Fruit fly (Drosophila melanogaster): Measurements from ENCODE around the gene Mst84Db.

The Mst84Db gene

DNA sequence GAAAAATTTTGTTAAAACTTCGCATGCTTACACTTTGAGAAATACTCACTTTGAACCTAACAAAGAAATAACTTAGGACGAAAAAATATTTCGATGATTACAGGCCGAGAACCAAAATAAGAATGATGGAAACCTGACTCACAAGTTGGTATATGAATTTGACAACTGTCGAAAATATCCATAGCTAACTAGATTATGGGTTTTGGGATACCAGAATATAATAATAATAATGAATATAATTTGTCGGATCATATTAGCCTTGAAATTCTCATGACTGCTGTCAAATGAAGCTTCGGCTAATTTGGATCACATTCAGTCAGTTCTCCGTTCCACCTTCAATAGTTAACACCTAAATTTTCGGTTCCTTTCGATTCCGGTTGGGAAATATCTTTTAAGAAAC, at the start of gene Mst84Db, which contains the start of gene Mst84Da:
Gene Mst84Db (minus strand): TSS at position 101 of the 400 bp plus-strand sequence.
Gene Mst84Da (plus strand): TSS at position 324 of the 400 bp plus-strand sequence.
- TF ChIP-seq CG5204 (GFP tag; optimal IDR thresholded peaks at IDR 0.05) = no peak
- TF ChIP-seq Crg-1 (GFP tag; optimal IDR thresholded peaks at IDR 0.05) = no peak
- TF ChIP-seq pad (GFP tag; optimal IDR thresholded peaks at IDR 0.05) = no peak
- no peak for TF ChIP-seq kay (GFP tag; ENCODE audit: borderline replicate concordance)
- no peak for TF ChIP-seq ovo (GFP tag; optimal IDR thresholded peaks at IDR 0.05)
- no peak for TF ChIP-seq tj (GFP tag; optimal IDR thresholded peaks at IDR 0.05)
- no peak for TF ChIP-seq Hr96 (GFP tag; optimal IDR thresholded peaks at IDR 0.05)

DNA sequence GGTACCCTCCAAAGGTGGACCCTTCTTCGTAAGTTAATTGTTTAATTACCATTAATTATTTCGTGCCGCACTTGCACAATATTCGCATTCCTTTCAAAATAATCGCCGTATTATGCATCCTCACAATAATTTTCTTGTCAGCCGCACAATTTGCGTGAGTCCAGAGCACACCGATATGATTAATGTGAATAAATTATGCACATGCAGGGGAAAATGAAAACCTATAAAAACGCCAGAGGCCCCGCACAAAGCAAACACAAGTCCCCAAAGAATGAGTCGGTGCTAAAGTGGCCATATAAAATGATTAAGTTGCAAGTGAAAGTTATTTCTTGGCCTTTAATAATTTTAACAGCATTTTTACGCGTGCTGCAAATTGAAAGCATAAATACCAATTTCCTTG, 41.1 kb upstream of the Mst84Db start, which contains the start of gene Ir84a:
Gene Ir84a (plus strand): TSS at position 301 of the 400 bp plus-strand sequence.
- no peak for TF ChIP-seq toe (GFP tag; optimal IDR thresholded peaks at IDR 0.05)
- no peak for TF ChIP-seq CG1620 (GFP tag; optimal IDR thresholded peaks at IDR 0.05)
- TF ChIP-seq CG12768 (GFP tag; optimal IDR thresholded peaks at IDR 0.05) = no peak
- no peak for TF ChIP-seq CG7045 (GFP tag; optimal IDR thresholded peaks at IDR 0.05)
- no peak for TF ChIP-seq kay (GFP tag; ENCODE audit: borderline replicate concordance)
- no peak for TF ChIP-seq tj (GFP tag; optimal IDR thresholded peaks at IDR 0.05)
- no peak for TF ChIP-seq cnc (optimal IDR thresholded peaks at IDR 0.05)
- TF ChIP-seq CG14711 (tag; optimal IDR thresholded peaks at IDR 0.05) = no peak
- TF ChIP-seq ovo (GFP tag; optimal IDR thresholded peaks at IDR 0.05) = no peak
- no peak for TF ChIP-seq CG33017 (tag; optimal IDR thresholded peaks at IDR 0.05)
- no peak for TF ChIP-seq CG5204 (GFP tag; optimal IDR thresholded peaks at IDR 0.05)
- TF ChIP-seq CG7101 (tag; optimal IDR thresholded peaks at IDR 0.05) = no peak
- TF ChIP-seq CG11617 (GFP tag; optimal IDR thresholded peaks at IDR 0.05) = no peak
- TF ChIP-seq Clk (GFP tag; optimal IDR thresholded peaks at IDR 0.05) = no peak
- TF ChIP-seq pad (GFP tag; optimal IDR thresholded peaks at IDR 0.05) = no peak
- TF ChIP-seq Crg-1 (GFP tag; optimal IDR thresholded peaks at IDR 0.05) = no peak

DNA sequence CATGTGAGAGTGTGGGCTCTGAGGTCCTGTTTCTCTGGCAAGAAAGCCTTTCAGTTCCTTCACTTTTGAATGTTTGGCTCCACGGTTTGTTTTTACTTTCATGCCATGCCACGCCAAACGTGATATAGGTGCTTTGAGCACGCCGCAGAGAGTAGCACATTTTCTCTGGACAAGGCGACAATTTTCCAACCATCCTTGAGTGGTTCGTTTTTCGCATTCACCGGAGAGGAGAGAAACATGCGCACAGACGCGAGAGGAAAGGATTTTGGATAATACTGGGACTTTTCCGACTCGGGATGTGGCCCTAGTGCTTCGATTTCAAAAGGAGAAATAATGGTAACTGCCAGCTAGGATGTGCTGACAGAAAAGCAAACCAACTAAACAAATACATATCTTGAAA, 28.6 kb upstream of the Mst84Db start:
- TF ChIP-seq CG12768 (GFP tag; optimal IDR thresholded peaks at IDR 0.05) = no peak
- TF ChIP-seq Mnt (GFP tag; optimal IDR thresholded peaks at IDR 0.05) = no peak
- TF ChIP-seq pad (GFP tag; optimal IDR thresholded peaks at IDR 0.05) = peak; percentile 77
- no peak for TF ChIP-seq CG11617 (GFP tag; optimal IDR thresholded peaks at IDR 0.05)

DNA sequence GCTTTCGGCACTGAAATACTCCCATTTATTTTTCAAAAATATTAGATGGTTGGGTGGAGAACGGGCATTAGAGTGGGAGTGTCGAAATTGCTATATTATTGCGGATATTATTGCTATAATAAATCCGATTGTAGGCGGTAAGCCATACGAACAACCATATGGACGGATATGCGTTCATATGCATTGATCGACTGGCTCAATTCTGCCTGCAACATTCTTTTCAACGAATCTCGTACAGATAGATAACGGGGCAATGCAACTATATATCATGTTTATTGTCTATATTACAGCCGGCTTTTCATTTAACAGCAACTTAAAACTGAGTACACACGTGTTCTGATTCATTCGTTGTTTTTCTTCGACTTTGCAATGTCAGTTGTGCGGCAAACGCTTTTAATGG, 25.7 kb upstream of the Mst84Db start, which contains the start of gene CG42650:
Gene CG42650 (plus strand): TSS at position 301 of the 400 bp plus-strand sequence.
- TF ChIP-seq CG14711 (tag; optimal IDR thresholded peaks at IDR 0.05) = no peak
- TF ChIP-seq cnc (optimal IDR thresholded peaks at IDR 0.05) = no peak
- TF ChIP-seq Hr96 (GFP tag; optimal IDR thresholded peaks at IDR 0.05) = no peak
- TF ChIP-seq bab1 (GFP tag; optimal IDR thresholded peaks at IDR 0.05) = no peak
- TF ChIP-seq ovo (GFP tag; optimal IDR thresholded peaks at IDR 0.05) = no peak
- TF ChIP-seq CG33017 (tag; optimal IDR thresholded peaks at IDR 0.05) = no peak
- no peak for TF ChIP-seq Crg-1 (GFP tag; optimal IDR thresholded peaks at IDR 0.05)
- no peak for TF ChIP-seq Mnt (GFP tag; optimal IDR thresholded peaks at IDR 0.05)

DNA sequence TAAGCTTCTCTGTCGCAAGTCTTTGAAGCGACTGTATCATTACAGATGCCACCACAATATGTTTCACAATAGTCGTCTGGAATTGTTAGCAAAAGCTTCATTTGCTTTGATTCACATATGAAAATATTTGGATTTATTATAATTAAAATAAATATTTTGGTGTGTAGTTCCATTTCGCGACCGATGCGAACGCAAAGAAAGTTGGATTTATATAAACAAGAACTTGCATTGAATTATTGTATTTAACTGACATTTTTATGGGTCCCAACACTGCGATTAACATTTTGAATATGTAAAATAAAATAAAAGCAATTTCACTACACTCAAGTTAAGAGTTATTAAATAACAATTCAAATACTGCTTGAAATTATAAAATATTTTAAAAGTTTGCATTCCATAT, 3.8 kb upstream of the Mst84Db start, which contains the start of gene MstProx:
Gene MstProx (minus strand): TSS at position 101 of the 400 bp plus-strand sequence.
- no peak for TF ChIP-seq Mnt (GFP tag; optimal IDR thresholded peaks at IDR 0.05)
- no peak for TF ChIP-seq CG14711 (tag; optimal IDR thresholded peaks at IDR 0.05)
- no peak for TF ChIP-seq pad (GFP tag; optimal IDR thresholded peaks at IDR 0.05)
- no peak for TF ChIP-seq CG12768 (GFP tag; optimal IDR thresholded peaks at IDR 0.05)
- no peak for TF ChIP-seq CG7101 (tag; optimal IDR thresholded peaks at IDR 0.05)
- no peak for TF ChIP-seq cnc (optimal IDR thresholded peaks at IDR 0.05)
- no peak for TF ChIP-seq Clk (GFP tag; optimal IDR thresholded peaks at IDR 0.05)
- no peak for TF ChIP-seq Crg-1 (GFP tag; optimal IDR thresholded peaks at IDR 0.05)
- no peak for TF ChIP-seq tj (GFP tag; optimal IDR thresholded peaks at IDR 0.05)
- no peak for TF ChIP-seq CG7045 (GFP tag; optimal IDR thresholded peaks at IDR 0.05)

DNA sequence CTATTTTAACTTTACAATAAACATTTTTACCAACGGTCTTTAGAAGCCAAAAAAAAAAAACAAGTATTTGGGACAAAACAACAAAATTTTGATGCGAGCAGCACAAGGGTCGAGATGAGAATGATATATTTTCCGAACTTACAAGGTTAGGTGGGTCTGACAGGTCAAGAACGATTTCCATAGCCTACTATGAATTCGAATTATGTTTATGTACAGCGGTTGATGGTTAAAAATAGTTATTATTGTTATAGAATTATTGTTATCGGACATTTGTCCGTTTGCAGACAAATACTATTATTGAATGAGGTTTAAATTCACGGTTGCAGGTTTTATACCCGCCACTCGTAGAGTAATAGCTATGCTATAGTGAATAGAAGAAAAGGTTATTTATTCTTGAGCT, 854 bp downstream of the Mst84Db start, which contains the start of gene Mst84Dc:
Gene Mst84Dc (minus strand): TSS at position 101 of the 400 bp plus-strand sequence.
- TF ChIP-seq tj (GFP tag; optimal IDR thresholded peaks at IDR 0.05) (no peak), kay (GFP tag; ENCODE audit: borderline replicate concordance) (no peak), CG14711 (tag; optimal IDR thresholded peaks at IDR 0.05) (no peak), CG5204 (GFP tag; optimal IDR thresholded peaks at IDR 0.05) (no peak), pad (GFP tag; optimal IDR thresholded peaks at IDR 0.05) (no peak), bab1 (GFP tag; optimal IDR thresholded peaks at IDR 0.05) (no peak), CG7045 (GFP tag; optimal IDR thresholded peaks at IDR 0.05) (no peak), cic (GFP tag; optimal IDR thresholded peaks at IDR 0.05) (no peak), CG7101 (tag; optimal IDR thresholded peaks at IDR 0.05) (no peak), toe (GFP tag; optimal IDR thresholded peaks at IDR 0.05) (no peak)

DNA sequence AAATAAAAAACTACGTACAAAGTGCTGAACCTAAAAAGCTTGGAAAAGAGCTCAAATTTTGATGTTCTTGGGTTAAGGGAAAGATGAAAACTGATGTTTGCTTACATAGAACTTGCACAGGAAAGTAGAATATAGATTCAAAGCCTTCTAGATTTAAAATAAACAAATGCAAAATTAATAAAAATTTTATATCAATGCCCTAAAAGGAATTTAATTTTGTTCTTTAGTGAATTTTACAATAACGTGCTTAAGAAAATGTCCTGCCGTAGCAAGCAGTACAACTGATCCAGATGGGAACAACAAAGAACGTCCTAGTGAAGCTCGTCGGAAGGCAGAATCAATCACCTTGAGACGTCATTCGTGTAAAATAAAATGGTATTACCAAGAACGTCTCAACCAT, 1.8 kb downstream of the Mst84Db start, which contains the start of gene Mst84Dd:
Gene Mst84Dd (minus strand): TSS at position 101 of the 400 bp plus-strand sequence.
- TF ChIP-seq bab1 (GFP tag; optimal IDR thresholded peaks at IDR 0.05) (no peak), CG5204 (GFP tag; optimal IDR thresholded peaks at IDR 0.05) (no peak), cic (GFP tag; optimal IDR thresholded peaks at IDR 0.05) (no peak), CG14711 (tag; optimal IDR thresholded peaks at IDR 0.05) (no peak), CG12768 (GFP tag; optimal IDR thresholded peaks at IDR 0.05) (no peak), Hr96 (GFP tag; optimal IDR thresholded peaks at IDR 0.05) (no peak), toe (GFP tag; optimal IDR thresholded peaks at IDR 0.05) (no peak), kay (GFP tag; ENCODE audit: borderline replicate concordance) (no peak), CG7101 (tag; optimal IDR thresholded peaks at IDR 0.05) (no peak), CG1620 (GFP tag; optimal IDR thresholded peaks at IDR 0.05) (no peak), pad (GFP tag; optimal IDR thresholded peaks at IDR 0.05) (no peak), Clk (GFP tag; optimal IDR thresholded peaks at IDR 0.05) (no peak), Mnt (GFP tag; optimal IDR thresholded peaks at IDR 0.05) (no peak), tj (GFP tag; optimal IDR thresholded peaks at IDR 0.05) (no peak), cnc (optimal IDR thresholded peaks at IDR 0.05) (no peak), Crg-1 (GFP tag; optimal IDR thresholded peaks at IDR 0.05) (no peak), CG11617 (GFP tag; optimal IDR thresholded peaks at IDR 0.05) (no peak), CG7045 (GFP tag; optimal IDR thresholded peaks at IDR 0.05) (no peak)

All from whole organism, adult.